Worm (Caenorhabditis elegans) whole organism, late embryonic: Measurements from ENCODE around the gene fbxb-116.

Experiments used
- ama-1 ChIP-seq: fragments of 150-350 bp; optimal IDR thresholded peaks from 2 replicates; lab custom pipeline; 2014
- ceh-30 ChIP-seq: fragments of 150-350 bp; optimal IDR thresholded peaks from 2 replicates; lab custom pipeline; 2014; ENCODE audit warnings: missing biosample characterization, missing genetic modification characterization
- fkh-6 ChIP-seq: sonication (generic microtip); optimal IDR thresholded peaks from 2 replicates; lab custom pipeline; 2016; ENCODE audit warnings: missing genetic modification characterization, missing compliant biosample characterization
- lim-6 ChIP-seq: sonication (generic microtip); optimal IDR thresholded peaks from 2 replicates; lab custom pipeline; 2016; ENCODE audit warnings: missing genetic modification characterization, missing compliant biosample characterization
- lin-11 ChIP-seq: fragments of 200-800 bp; sonication (Bioruptor generic); optimal IDR thresholded peaks from 2 replicates; lab custom pipeline; 2018; ENCODE audit warnings: mild to moderate bottlenecking, missing genetic modification characterization, missing compliant biosample characterization
- tbx-7 ChIP-seq: sonication (generic microtip); optimal IDR thresholded peaks from 2 replicates; lab custom pipeline; 2016; ENCODE audit warnings: missing genotype, missing genetic modification characterization, missing compliant biosample characterization
- unc-86 ChIP-seq: sonication (generic microtip); optimal IDR thresholded peaks from 2 replicates; lab custom pipeline; 2016; ENCODE audit warnings: missing genetic modification characterization, missing compliant biosample characterization

DNA sequence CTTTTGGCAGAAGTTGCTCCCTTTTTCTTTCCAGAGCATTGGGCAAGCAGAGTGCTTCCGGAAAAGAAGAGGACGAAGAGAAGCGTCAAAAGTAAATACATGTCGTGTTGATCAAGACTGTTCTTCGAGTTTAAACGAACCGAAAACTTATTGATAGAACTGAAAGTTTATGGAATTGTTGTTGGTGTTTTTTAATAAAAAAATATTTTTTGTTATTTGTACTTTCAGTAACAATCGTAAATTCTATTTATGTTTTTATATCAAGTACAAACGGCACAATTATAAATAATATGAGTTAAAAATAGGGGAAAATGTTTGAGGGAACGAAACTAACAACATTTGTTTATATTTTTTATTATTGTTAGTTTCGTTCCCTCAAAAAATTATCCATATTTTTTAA is 24.1 kb downstream of the fbxb-116 start, which contains the start of gene F21D9.3:
- TF ChIP-seq lim-6 (tag; lab: Kevin White, UChicago) (no peak), lin-11 (tag; lab: Kevin White, UChicago) (no peak), ceh-30 (tag; lab: Kevin White, UChicago) (no peak), fkh-6 (tag; lab: Kevin White, UChicago) (no peak), ama-1 (no peak), unc-86 (tag; lab: Kevin White, UChicago) (no peak), tbx-7 (tag; lab: Kevin White, UChicago) (no peak)
